Fruit fly (Drosophila melanogaster) S2 (cell line): Measurements from ENCODE around the gene CG31926.

Source experiments
- CG8478 ChIP-seq: fragments of >200 bp; optimal IDR thresholded peaks from 2 replicates; lab custom pipeline; 2018
- CTCF ChIP-seq, 2 experiments: fragments of >200 bp; optimal IDR thresholded peaks; 2 replicates each; lab custom pipeline; 2018

- TF ChIP-seq CG8478 (lab: Kevin White, UChicago) (no peak), CTCF (optimal IDR thresholded peaks at IDR 0.05; lab: Kevin White, UChicago) (no peak)
These were observed 36.6 kb upstream of the CG31926 start for dm6 chr2L:1458584-1459203.
